Fruit fly (Drosophila melanogaster) whole organism, embryonic: ENCODE measurements around the gene Cyp310a1.

ENCODE experiments used
- ATbp ChIP-seq: fragments of 200-800 bp; sonication (Bioruptor generic); optimal IDR thresholded peaks from 2 replicates; lab custom pipeline; 2017; ENCODE audit warnings: missing biosample characterization, mild to moderate bottlenecking, missing genetic modification characterization, missing genetic modification reagents
- Asciz ChIP-seq: fragments of 200-800 bp; sonication (Bioruptor generic); optimal IDR thresholded peaks from 2 replicates; lab custom pipeline; 2017; ENCODE audit warnings: missing biosample characterization, mild to moderate bottlenecking, missing genetic modification characterization, missing genetic modification reagents
- Atf-2 ChIP-seq: fragments of 200-800 bp; sonication (Bioruptor generic); optimal IDR thresholded peaks from 2 replicates; lab custom pipeline; 2016; ENCODE audit warnings: missing biosample characterization, missing genetic modification characterization
- CG10543 ChIP-seq: fragments of 200-800 bp; sonication (Bioruptor generic); optimal IDR thresholded peaks from 3 replicates; lab custom pipeline; 2017; ENCODE audit warnings: missing biosample characterization, mild to moderate bottlenecking, missing genetic modification characterization, moderate library complexity
- CG10654 ChIP-seq: fragments of 200-800 bp; sonication (Bioruptor generic); optimal IDR thresholded peaks from 2 replicates; lab custom pipeline; 2016; ENCODE audit warnings: missing biosample characterization, missing genetic modification characterization
- CG10959 ChIP-seq: fragments of 200-800 bp; sonication (Bioruptor generic); IDR thresholded peaks from 2 replicates; pipeline ENCODE4 v1.3.6; 2022; ENCODE audit warnings: missing biosample characterization, missing genetic modification characterization
- CG13775 ChIP-seq: fragments of 200-800 bp; sonication (Bioruptor generic); optimal IDR thresholded peaks from 3 replicates; lab custom pipeline; 2017; ENCODE audit warnings: missing biosample characterization, mild to moderate bottlenecking, missing genetic modification characterization
- CG1602 ChIP-seq: fragments of 200-800 bp; sonication (Bioruptor generic); optimal IDR thresholded peaks from 3 replicates; lab custom pipeline; 2016; ENCODE audit warnings: missing biosample characterization, missing genetic modification characterization
- CG1603 ChIP-seq: fragments of 200-800 bp; sonication (Bioruptor generic); optimal IDR thresholded peaks from 2 replicates; lab custom pipeline; 2019; ENCODE audit warnings: missing biosample characterization, mild to moderate bottlenecking, missing genetic modification characterization, moderate library complexity
- CG17802 ChIP-seq: fragments of 200-800 bp; sonication (Bioruptor generic); optimal IDR thresholded peaks from 2 replicates; lab custom pipeline; 2018; ENCODE audit warnings: missing biosample characterization, mild to moderate bottlenecking, missing genetic modification characterization, moderate library complexity
- CG17912 ChIP-seq: fragments of 200-800 bp; sonication (Bioruptor generic); optimal IDR thresholded peaks from 2 replicates; lab custom pipeline; 2018; ENCODE audit warnings: missing biosample characterization, mild to moderate bottlenecking, missing genetic modification characterization
- CG30403 ChIP-seq: fragments of 200-800 bp; sonication (Bioruptor generic); optimal IDR thresholded peaks from 3 replicates; lab custom pipeline; 2016; ENCODE audit warnings: missing biosample characterization, missing genetic modification characterization
- CG33213 ChIP-seq: fragments of 200-800 bp; sonication (Bioruptor generic); optimal IDR thresholded peaks from 3 replicates; lab custom pipeline; 2016; ENCODE audit warnings: missing biosample characterization, missing genetic modification characterization
- CG4328 ChIP-seq: fragments of 200-800 bp; sonication (Bioruptor generic); optimal IDR thresholded peaks from 3 replicates; lab custom pipeline; 2017; ENCODE audit warnings: missing biosample characterization, missing genetic modification reagents, missing genetic modification characterization
- CG43689 ChIP-seq: fragments of 200-800 bp; sonication (Bioruptor generic); IDR thresholded peaks from 2 replicates; pipeline ENCODE4 v1.3.6; 2022; ENCODE audit warnings: missing biosample characterization, missing genetic modification characterization
- CG6175 ChIP-seq: fragments of 200-800 bp; sonication (Bioruptor generic); IDR thresholded peaks from 3 replicates; pipeline ENCODE4 v1.3.6; 2022; ENCODE audit warnings: missing biosample characterization, missing genetic modification characterization
- CG7372 ChIP-seq: fragments of 200-800 bp; sonication (Bioruptor generic); IDR thresholded peaks from 2 replicates; pipeline ENCODE4 v1.3.6; 2022; ENCODE audit warnings: missing biosample characterization, missing genetic modification characterization
- D19B ChIP-seq: fragments of 200-800 bp; sonication (Bioruptor generic); optimal IDR thresholded peaks from 2 replicates; lab custom pipeline; 2017; ENCODE audit warnings: missing biosample characterization, mild to moderate bottlenecking, missing genetic modification characterization
- Dip2 ChIP-seq: fragments of 200-800 bp; sonication (Bioruptor generic); IDR thresholded peaks from 2 replicates; pipeline ENCODE4 v1.3.6; 2022; ENCODE audit warnings: missing biosample characterization, missing genetic modification characterization
- ERR ChIP-seq: fragments of 200-800 bp; sonication (Bioruptor generic); optimal IDR thresholded peaks from 2 replicates; lab custom pipeline; 2016; ENCODE audit warnings: missing biosample characterization, missing genetic modification characterization
- Gug ChIP-seq: fragments of 200-800 bp; sonication (Bioruptor generic); IDR thresholded peaks from 4 replicates; pipeline ENCODE4 v1.3.6; 2022; ENCODE audit warnings: missing biosample characterization, missing genetic modification characterization
- H15 ChIP-seq: fragments of 200-800 bp; sonication (Bioruptor generic); IDR thresholded peaks from 3 replicates; pipeline ENCODE4 v1.3.6; 2022; ENCODE audit warnings: missing biosample characterization, missing genetic modification characterization
- HLHmδ ChIP-seq: fragments of 200-800 bp; sonication (Bioruptor generic); optimal IDR thresholded peaks from 2 replicates; lab custom pipeline; 2018; ENCODE audit warnings: missing biosample characterization, mild to moderate bottlenecking, missing genetic modification characterization, moderate library complexity
- Hey ChIP-seq: fragments of 200-800 bp; sonication (Bioruptor generic); optimal IDR thresholded peaks from 3 replicates; lab custom pipeline; 2018; ENCODE audit warnings: missing biosample characterization, mild to moderate bottlenecking, missing genetic modification characterization
- Hr78 ChIP-seq, 2 experiments: fragments of 200-800 bp in 1 of 2; fragments of >200 bp in 1 of 2; sonication (Bioruptor generic) in 1 of 2; optimal IDR thresholded peaks; 2 replicates each; lab custom pipeline; 2017 to 2019; ENCODE audit warnings: missing biosample characterization in 2 of 2, missing genetic modification characterization in 2 of 2, mild to moderate bottlenecking in 1 of 2, moderate library complexity in 1 of 2
- NK7.1 ChIP-seq: fragments of 200-800 bp; sonication (Bioruptor generic); optimal IDR thresholded peaks from 3 replicates; lab custom pipeline; 2016; ENCODE audit warnings: missing biosample characterization, missing genetic modification characterization
- Oli ChIP-seq: fragments of 200-800 bp; sonication (Bioruptor generic); optimal IDR thresholded peaks from 2 replicates; lab custom pipeline; 2018; ENCODE audit warnings: missing biosample characterization, mild to moderate bottlenecking, missing genetic modification characterization, moderate library complexity
- Sox102F ChIP-seq: fragments of 200-800 bp; sonication (Bioruptor generic); optimal IDR thresholded peaks from 2 replicates; lab custom pipeline; 2018; ENCODE audit warnings: missing biosample characterization, mild to moderate bottlenecking, missing genetic modification characterization, moderate library complexity
- Xrp1 ChIP-seq: fragments of 200-800 bp; sonication (Bioruptor generic); IDR thresholded peaks from 2 replicates; pipeline ENCODE4 v1.3.6; 2022; ENCODE audit warnings: missing biosample characterization, missing genetic modification characterization
- ato ChIP-seq: fragments of 200-800 bp; sonication (Bioruptor generic); IDR thresholded peaks from 2 replicates; pipeline ENCODE4 v1.3.6; 2022; ENCODE audit warnings: missing biosample characterization, missing genetic modification characterization; ENCODE audit not compliant: partially characterized antibody
- dati ChIP-seq: fragments of 200-800 bp; sonication (Bioruptor generic); IDR thresholded peaks from 2 replicates; pipeline ENCODE4 v1.3.6; 2022; ENCODE audit warnings: missing biosample characterization, missing genetic modification characterization
- dmrt99B ChIP-seq: fragments of 200-800 bp; sonication (Bioruptor generic); optimal IDR thresholded peaks from 2 replicates; lab custom pipeline; 2018; ENCODE audit warnings: missing biosample characterization, mild to moderate bottlenecking, missing genetic modification characterization, moderate library complexity
- fd102C ChIP-seq: fragments of 200-800 bp; sonication (Bioruptor generic); optimal IDR thresholded peaks from 2 replicates; lab custom pipeline; 2018; ENCODE audit warnings: missing biosample characterization, mild to moderate bottlenecking, missing genetic modification characterization, moderate library complexity
- gce ChIP-seq: fragments of 200-800 bp; sonication (Bioruptor generic); IDR thresholded peaks from 3 replicates; pipeline ENCODE4 v1.3.6; 2022; ENCODE audit warnings: missing biosample characterization, missing genetic modification characterization
- inv ChIP-seq: fragments of 200-800 bp; sonication (Bioruptor generic); IDR thresholded peaks from 2 replicates; pipeline ENCODE4 v1.3.6; 2022; ENCODE audit warnings: missing biosample characterization, missing genetic modification characterization; ENCODE audit not compliant: partially characterized antibody
- jigr1 ChIP-seq: fragments of 200-800 bp; sonication (Bioruptor generic); IDR thresholded peaks from 3 replicates; pipeline ENCODE4 v1.3.6; 2022; ENCODE audit warnings: missing biosample characterization, missing genetic modification characterization
- nau ChIP-seq: fragments of 200-800 bp; sonication (Bioruptor generic); optimal IDR thresholded peaks from 3 replicates; lab custom pipeline; 2017; ENCODE audit warnings: missing biosample characterization, mild to moderate bottlenecking, missing genetic modification characterization, missing genetic modification reagents
- p53 ChIP-seq: fragments of 200-800 bp; sonication (Bioruptor generic); optimal IDR thresholded peaks from 2 replicates; lab custom pipeline; 2016; ENCODE audit warnings: missing biosample characterization, missing genetic modification characterization
- rib ChIP-seq: fragments of 200-800 bp; sonication (Bioruptor generic); IDR thresholded peaks from 2 replicates; pipeline ENCODE4 v1.3.6; 2022; ENCODE audit warnings: missing biosample characterization, missing genetic modification characterization
- ro ChIP-seq: fragments of 200-800 bp; sonication (Bioruptor generic); IDR thresholded peaks from 2 replicates; pipeline ENCODE4 v1.3.6; 2022; ENCODE audit warnings: missing biosample characterization, missing genetic modification characterization
- row ChIP-seq: fragments of 200-800 bp; sonication (Bioruptor generic); IDR thresholded peaks from 3 replicates; pipeline ENCODE4 v1.3.6; 2022; ENCODE audit warnings: missing biosample characterization, missing genetic modification characterization
- schlank ChIP-seq: fragments of 200-800 bp; sonication (Bioruptor generic); optimal IDR thresholded peaks from 2 replicates; lab custom pipeline; 2018; ENCODE audit warnings: missing biosample characterization, mild to moderate bottlenecking, missing genetic modification characterization
- sens ChIP-seq: fragments of 200-800 bp; sonication (Bioruptor generic); peaks from one replicate; lab custom pipeline; 2016; ENCODE audit warnings: missing biosample characterization, missing genetic modification characterization
- sens-2 ChIP-seq: fragments of 200-800 bp; sonication (Bioruptor generic); IDR thresholded peaks from 2 replicates; pipeline ENCODE4 v1.3.6; 2022; ENCODE audit warnings: missing biosample characterization, missing genetic modification characterization
- shn ChIP-seq: fragments of 200-800 bp; sonication (Bioruptor generic); optimal IDR thresholded peaks from 3 replicates; lab custom pipeline; 2016; ENCODE audit warnings: missing biosample characterization, missing genetic modification characterization
- sna ChIP-seq: fragments of 200-800 bp; sonication (Bioruptor generic); IDR thresholded peaks from 2 replicates; pipeline ENCODE4 v1.3.6; 2022; ENCODE audit warnings: missing biosample characterization, missing genetic modification characterization; ENCODE audit not compliant: partially characterized antibody
- stc ChIP-seq: fragments of 200-800 bp; sonication (Bioruptor generic); IDR thresholded peaks from 2 replicates; pipeline ENCODE4 v1.3.6; 2022; ENCODE audit warnings: missing biosample characterization, missing genetic modification characterization
- tgo ChIP-seq: fragments of 200-800 bp; sonication (Bioruptor generic); IDR thresholded peaks from 3 replicates; pipeline ENCODE4 v1.3.6; 2022; ENCODE audit warnings: missing biosample characterization, missing genetic modification characterization
- trh ChIP-seq: fragments of 200-800 bp; sonication (Bioruptor generic); optimal IDR thresholded peaks from 2 replicates; lab custom pipeline; 2016; ENCODE audit warnings: missing biosample characterization, missing genetic modification characterization
- usp ChIP-seq: fragments of >200 bp; optimal IDR thresholded peaks from 2 replicates; lab custom pipeline; 2017; ENCODE audit warnings: missing biosample characterization, missing genetic modification characterization
- vnd ChIP-seq: fragments of 200-800 bp; sonication (Bioruptor generic); IDR thresholded peaks from 3 replicates; pipeline ENCODE4 v1.3.6; 2022; ENCODE audit warnings: missing biosample characterization, missing genetic modification characterization; ENCODE audit not compliant: partially characterized antibody
- wdn ChIP-seq: fragments of 200-800 bp; sonication (Bioruptor generic); IDR thresholded peaks from 2 replicates; pipeline ENCODE4 v1.3.6; 2022; ENCODE audit warnings: missing biosample characterization, missing genetic modification characterization

The Cyp310a1 gene

dm6 chr2L:18695404-18695804 is 42.6 kb upstream of the Cyp310a1 start, which contains the start of the genes CG10383 and CG10338 (continued):
- TF ChIP-seq CG10543 (GFP tag; lab: Kevin White, UChicago): peak; percentile 76
- TF ChIP-seq CG33213 (GFP tag; lab: Kevin White, UChicago): peak; percentile 86
- peak; percentile 38; the same call in 1 of the 2 replicates for TF ChIP-seq ro
- peak; percentile 93 for TF ChIP-seq CG1603 (tag; lab: Kevin White, UChicago)
- TF ChIP-seq CG30403 (GFP tag; lab: Kevin White, UChicago): peak; percentile 87
- TF ChIP-seq Gug (GFP tag; lab: Robert Waterston, UW): peak; percentile 93
- TF ChIP-seq HLHmδ (GFP tag; lab: Kevin White, UChicago): no peak
- TF ChIP-seq schlank (tag; lab: Kevin White, UChicago): peak; percentile 72
- no peak for TF ChIP-seq fd102C (GFP tag; lab: Kevin White, UChicago)
- TF ChIP-seq wdn (GFP tag; lab: Robert Waterston, UW): peak; percentile 84
- peak; percentile 72 for TF ChIP-seq ATbp
- TF ChIP-seq sna (GFP tag; lab: Robert Waterston, UW): no peak
- peak; percentile 91 for TF ChIP-seq H15 (GFP tag; lab: Robert Waterston, UW)
- no peak for TF ChIP-seq CG10959 (GFP tag; lab: Robert Waterston, UW)
- TF ChIP-seq rib (GFP tag; lab: Robert Waterston, UW): peak; percentile 85
- TF ChIP-seq CG7372 (GFP tag; lab: Robert Waterston, UW): peak; percentile 84
- TF ChIP-seq trh: peak; percentile 61
- TF ChIP-seq CG6175 (GFP tag; lab: Robert Waterston, UW): peak; percentile 79; the same call in 2 of the 3 replicates
- no peak for TF ChIP-seq usp (GFP tag; lab: Kevin White, UChicago)
- peak; percentile 91 for TF ChIP-seq Atf-2 (GFP tag; lab: Kevin White, UChicago)
- no peak for TF ChIP-seq Hey (tag; lab: Kevin White, UChicago)
- no peak for TF ChIP-seq vnd
- peak; percentile 58 for TF ChIP-seq Asciz (GFP tag; lab: Kevin White, UChicago)
- TF ChIP-seq CG10654 (GFP tag; lab: Kevin White, UChicago): peak; percentile 71
- TF ChIP-seq shn (GFP tag; lab: Kevin White, UChicago): peak; percentile 92
- peak; percentile 87 for TF ChIP-seq Xrp1 (GFP tag; lab: Robert Waterston, UW)
- no peak for TF ChIP-seq ato
- peak; percentile 82 for TF ChIP-seq p53 (GFP tag; lab: Kevin White, UChicago)
- TF ChIP-seq CG17802 (tag; lab: Kevin White, UChicago): peak; percentile 26
- TF ChIP-seq NK7.1 (GFP tag; lab: Kevin White, UChicago): peak; percentile 73
- TF ChIP-seq nau (GFP tag; lab: Kevin White, UChicago): no peak
- TF ChIP-seq CG43689 (GFP tag; lab: Robert Waterston, UW): peak; percentile 55
- peak; percentile 72 for TF ChIP-seq dmrt99B (tag; lab: Kevin White, UChicago)
- peak; percentile 61 for TF ChIP-seq CG4328 (GFP tag; lab: Kevin White, UChicago)
- TF ChIP-seq jigr1 (GFP tag; lab: Robert Waterston, UW): peak; percentile 68; the same call in 2 of the 3 replicates
- TF ChIP-seq gce (GFP tag; lab: Robert Waterston, UW): peak; percentile 53; the same call in 1 of the 3 replicates
- TF ChIP-seq CG1602 (GFP tag; lab: Kevin White, UChicago): peak; percentile 84
- peak; percentile 91 for TF ChIP-seq ERR (GFP tag; lab: Kevin White, UChicago)
- peak; percentile 78 for TF ChIP-seq dati (GFP tag; lab: Robert Waterston, UW)
- peak; percentile 41 for TF ChIP-seq D19B
- TF ChIP-seq, all 482 proteins: peak for 414

- TF ChIP-seq ATbp (peak; percentile 43), inv (GFP tag; lab: Robert Waterston, UW) (no peak), Oli (peak; percentile 31), CG13775 (GFP tag; lab: Kevin White, UChicago) (peak; percentile 24), row (peak; percentile 55), Hr78 (GFP tag; optimal IDR thresholded peaks at IDR 0.05; lab: Kevin White, UChicago) (no peak), stc (no peak), sens (GFP tag; lab: Kevin White, UChicago) (peak; percentile 89), Sox102F (GFP tag; lab: Kevin White, UChicago) (peak; percentile 66), sens-2 (GFP tag; lab: Robert Waterston, UW) (peak; percentile 20; the same call in 1 of the 2 replicates), CG17912 (GFP tag; lab: Kevin White, UChicago) (no peak), Dip2 (GFP tag; lab: Robert Waterston, UW) (no peak), tgo (GFP tag; lab: Robert Waterston, UW) (peak; percentile 53; the same call in 2 of the 3 replicates)
These were observed 41.9 kb upstream of the Cyp310a1 start for dm6 chr2L:18694724-18695105.
